Fruit fly (Drosophila melanogaster) whole organism: ENCODE results near the gene CG11737.

Experiments used
- CG8478 ChIP-seq: fragments of >200 bp; optimal IDR thresholded peaks from 2 replicates; lab custom pipeline; 2018; ENCODE audit warnings: inconsistent platforms
- Dll ChIP-seq: fragments of >200 bp; optimal IDR thresholded peaks from 2 replicates; lab custom pipeline; 2017
- EcR ChIP-seq, 2 experiments: fragments of >200 bp; optimal IDR thresholded peaks; 2 replicates each; lab custom pipeline; 2017; ENCODE audit warnings: missing biosample characterization in 2 of 2, missing genetic modification characterization in 2 of 2, missing genetic modification reagents in 2 of 2
- pan ChIP-seq: fragments of >200 bp; optimal IDR thresholded peaks from 2 replicates; lab custom pipeline; 2017
- psq ChIP-seq: fragments of >200 bp; optimal IDR thresholded peaks from 2 replicates; lab custom pipeline; 2017
- usp ChIP-seq: fragments of >200 bp; optimal IDR thresholded peaks from 2 replicates; lab custom pipeline; 2017; ENCODE audit warnings: missing biosample characterization, missing genetic modification characterization, mixed read lengths

DNA sequence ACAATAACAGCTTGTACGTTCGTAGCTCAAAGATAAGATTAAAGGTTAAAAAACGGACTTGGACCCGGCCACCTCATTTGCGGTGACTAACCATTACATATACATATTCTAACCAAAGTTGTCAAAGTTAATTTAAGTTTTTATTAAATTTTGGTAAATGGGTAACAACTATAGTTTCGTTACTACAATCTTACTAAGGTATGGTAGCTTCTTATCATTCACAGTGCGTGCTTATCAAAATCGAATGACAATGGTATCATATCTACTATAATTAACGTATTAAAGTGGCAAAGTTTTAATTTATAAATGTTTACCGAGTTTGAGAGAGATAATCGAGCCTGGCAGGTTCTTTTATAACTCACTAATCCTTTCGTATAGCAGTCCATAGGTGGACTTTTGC is 1.5 kb downstream of the CG11737 start:
- TF ChIP-seq CG8478 (no peak), pan (no peak), psq (lab: Kevin White, UChicago) (no peak), Dll (no peak), EcR (GFP tag; optimal IDR thresholded peaks at IDR 0.05; lab: Kevin White, UChicago) (no peak), usp (no peak)
